Worm (Caenorhabditis elegans) whole organism, L4/young adult: Measurements from ENCODE around the gene Y50E8A.5.

ENCODE experiments used
- W03F9.2 ChIP-seq: fragments of 150-350 bp; optimal IDR thresholded peaks from 2 replicates; lab custom pipeline; 2014; ENCODE audit warnings: missing biosample characterization, missing genetic modification characterization
- dao-5 ChIP-seq: sonication (generic microtip); optimal IDR thresholded peaks from 2 replicates; lab custom pipeline; 2016; ENCODE audit warnings: missing genotype, missing genetic modification characterization, moderate library complexity, missing compliant biosample characterization
- him-1 ChIP-seq: sonication (generic microtip); optimal IDR thresholded peaks from 2 replicates; lab custom pipeline; 2016; ENCODE audit warnings: missing genotype, missing genetic modification reagents, missing genetic modification characterization, missing compliant biosample characterization

- TF ChIP-seq him-1 (tag; lab: Kevin White, UChicago) (no peak), W03F9.2 (tag; lab: Kevin White, UChicago) (no peak), dao-5 (tag; lab: Kevin White, UChicago) (no peak)
Measured at ce11 chrV:14734187-14734765, 2.5 kb downstream of the Y50E8A.5 start, which contains the start of gene unc-61.
